Worm (Caenorhabditis elegans) whole organism, late embryonic: ENCODE results near the gene C34F11.5.

ENCODE experiments used
- ahr-1 ChIP-seq: sonication (generic microtip); optimal IDR thresholded peaks from 2 replicates; lab custom pipeline; 2016; ENCODE audit warnings: missing genetic modification characterization, missing compliant biosample characterization
- dve-1 ChIP-seq: sonication (generic microtip); optimal IDR thresholded peaks from 2 replicates; lab custom pipeline; 2017; ENCODE audit warnings: antibody characterized with exemption, mild to moderate bottlenecking, missing genetic modification characterization, missing compliant biosample characterization
- elt-2 ChIP-seq: sonication (generic microtip); optimal IDR thresholded peaks from 2 replicates; lab custom pipeline; 2016; ENCODE audit warnings: missing genetic modification reagents, missing genetic modification characterization, missing compliant biosample characterization
- fax-1 ChIP-seq: sonication (generic microtip); optimal IDR thresholded peaks from 2 replicates; lab custom pipeline; 2016; ENCODE audit warnings: missing genotype, missing genetic modification characterization, missing compliant biosample characterization
- fkh-10 ChIP-seq: fragments of 150-350 bp; optimal IDR thresholded peaks from 2 replicates; lab custom pipeline; 2014; ENCODE audit warnings: missing biosample characterization, missing genetic modification reagents, missing genetic modification characterization
- odd-2 ChIP-seq: sonication (generic microtip); optimal IDR thresholded peaks from 2 replicates; lab custom pipeline; 2017; ENCODE audit warnings: antibody characterized with exemption, mild to moderate bottlenecking, missing genetic modification characterization, missing compliant biosample characterization
- pqm-1 ChIP-seq: sonication (generic microtip); optimal IDR thresholded peaks from 2 replicates; lab custom pipeline; 2016; ENCODE audit warnings: missing genetic modification characterization, missing compliant biosample characterization
- pros-1 ChIP-seq: fragments of 150-350 bp; optimal IDR thresholded peaks from 2 replicates; lab custom pipeline; 2014; ENCODE audit warnings: missing biosample characterization, missing genetic modification reagents, missing genetic modification characterization
- sox-2 ChIP-seq: fragments of 200-800 bp; sonication (Bioruptor generic); IDR thresholded peaks from 2 replicates; pipeline ENCODE4 v1.3.6; 2022; ENCODE audit warnings: missing genetic modification reagents, missing genetic modification characterization, missing compliant biosample characterization

ce11 chrII:5156983-5157382 lies 38.6 kb upstream of the C34F11.5 start, which contains the start of gene msp-45:
- TF ChIP-seq ahr-1 (tag; lab: Kevin White, UChicago) (no peak), fax-1 (tag; lab: Kevin White, UChicago) (no peak), sox-2 (no peak), dve-1 (tag; lab: Kevin White, UChicago) (no peak), pros-1 (tag; lab: Kevin White, UChicago) (no peak), pqm-1 (tag; lab: Kevin White, UChicago) (no peak), elt-2 (no peak), fkh-10 (GFP tag; lab: Kevin White, UChicago) (no peak), odd-2 (no peak)
